Worm (Caenorhabditis elegans) whole organism, young adult: ENCODE data around the gene zip-6.

Source experiments
- F22D6.2 ChIP-seq: sonication (generic microtip); optimal IDR thresholded peaks from 2 replicates; lab custom pipeline; 2016; ENCODE audit warnings: mild to moderate bottlenecking, missing genetic modification characterization, missing compliant biosample characterization
- bed-2 ChIP-seq: fragments of 200-800 bp; sonication (Bioruptor generic); IDR thresholded peaks from 2 replicates; pipeline ENCODE4 v1.3.6; 2022; ENCODE audit warnings: missing genetic modification reagents, missing genetic modification characterization, missing compliant biosample characterization
- efl-1 ChIP-seq: fragments of 150-350 bp; optimal IDR thresholded peaks from 2 replicates; lab custom pipeline; 2014; ENCODE audit warnings: missing biosample characterization, missing genetic modification reagents, missing genetic modification characterization
- hmg-1.2 ChIP-seq: fragments of 200-800 bp; sonication (Bioruptor generic); IDR thresholded peaks from 2 replicates; pipeline ENCODE4 v1.3.6; 2022; ENCODE audit warnings: missing genetic modification reagents, missing genetic modification characterization, missing compliant biosample characterization
- lin-40 ChIP-seq: sonication (generic microtip); optimal IDR thresholded peaks from 2 replicates; lab custom pipeline; 2016; ENCODE audit warnings: missing genetic modification characterization, mild to moderate bottlenecking, missing compliant biosample characterization, missing genotype, missing genetic modification reagents
- snpc-4 ChIP-seq, 5 experiments: fragments of 150-350 bp in 1 of 5; sonication (generic microtip) in 4 of 5; optimal IDR thresholded peaks; 2 replicates each; lab custom pipeline; 2014 to 2018; ENCODE audit warnings: missing genetic modification characterization in 5 of 5, missing biosample characterization in 3 of 5, antibody characterized with exemption in 2 of 5, mild to moderate bottlenecking in 2 of 5, missing compliant biosample characterization in 2 of 5, missing genotype in 2 of 5, moderate library complexity in 2 of 5, missing genetic modification reagents in 1 of 5

DNA sequence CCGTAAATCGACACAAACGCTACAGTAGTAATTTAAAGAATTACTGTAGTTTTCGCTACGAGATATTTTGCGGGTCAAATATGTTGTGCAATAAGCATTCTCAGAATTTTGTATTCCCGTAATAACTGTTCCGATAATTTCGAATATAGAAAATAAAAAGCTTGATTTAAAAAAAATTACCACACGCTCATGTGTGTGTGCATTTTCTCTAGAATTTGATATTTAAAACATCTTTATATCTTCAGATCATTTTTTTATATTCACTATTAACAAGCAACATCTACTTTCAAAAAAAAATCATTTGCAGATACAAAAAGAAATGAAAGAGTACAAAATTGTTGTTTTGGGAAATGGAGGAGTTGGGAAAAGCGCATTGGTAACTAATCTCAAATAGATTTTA is 41.0 kb downstream of the zip-6 start, which contains the start of gene rap-3:
- TF ChIP-seq hmg-1.2: no peak
- no peak for TF ChIP-seq bed-2 (GFP tag; lab: Robert Waterston, UW)
- TF ChIP-seq snpc-4 (GFP tag; optimal IDR thresholded peaks at IDR 0.05; lab: Kevin White, UChicago): no peak
- TF ChIP-seq snpc-4 (tag; optimal IDR thresholded peaks at IDR 0.05; lab: Kevin White, UChicago): no peak
- TF ChIP-seq efl-1 (GFP tag; lab: Kevin White, UChicago): no peak
- no peak for TF ChIP-seq F22D6.2 (tag; lab: Kevin White, UChicago)
- no peak for TF ChIP-seq lin-40 (tag; lab: Kevin White, UChicago)
